Worm (Caenorhabditis elegans): ENCODE measurements around the gene R53.8.

DNA sequence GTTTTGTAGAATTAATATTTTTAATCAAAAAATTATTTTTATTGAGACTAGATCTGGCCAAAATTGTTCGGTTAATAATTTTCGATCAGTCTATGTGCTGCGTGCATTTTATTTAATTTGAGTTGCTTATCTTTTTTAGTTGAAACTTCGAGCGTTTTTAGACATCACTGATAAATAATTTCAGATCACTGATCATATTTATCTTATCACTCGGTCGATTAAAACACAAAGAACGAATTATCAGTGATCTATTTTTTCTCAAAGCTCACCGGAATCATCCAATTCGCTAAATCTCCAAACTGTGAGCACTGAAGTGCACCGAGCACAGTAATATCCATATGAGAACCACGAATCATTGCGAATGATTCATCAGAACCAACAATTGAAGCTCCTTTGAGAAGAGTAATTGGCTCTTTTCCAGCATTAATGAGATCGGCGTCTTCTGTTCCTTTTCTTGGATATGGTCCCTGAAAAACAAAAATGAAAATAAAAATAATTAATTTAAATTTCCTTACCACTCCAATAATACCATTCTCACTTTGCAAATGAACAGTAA lies 41.4 kb upstream of the R53.8 start:
- TF ChIP-seq fos-1 (tag; optimal IDR thresholded peaks at IDR 0.05) = no peak
- TF ChIP-seq egl-27 (tag; optimal IDR thresholded peaks at IDR 0.05) = no peak
- TF ChIP-seq nhr-76 (tag; optimal IDR thresholded peaks at IDR 0.05) = no peak
- no peak for TF ChIP-seq lin-39 (tag; optimal IDR thresholded peaks at IDR 0.05)
- no peak for TF ChIP-seq lsy-2 (tag; optimal IDR thresholded peaks at IDR 0.05)
- no peak for TF ChIP-seq dpl-1 (GFP tag; optimal IDR thresholded peaks at IDR 0.05)
- TF ChIP-seq nhr-28 (tag; optimal IDR thresholded peaks at IDR 0.05) = peak; percentile 1
- no peak for TF ChIP-seq sdz-12 (GFP tag; optimal IDR thresholded peaks at IDR 0.05)
- no peak for TF ChIP-seq zag-1 (tag; optimal IDR thresholded peaks at IDR 0.05)
- no peak for TF ChIP-seq nhr-41 (GFP tag; IDR thresholded peaks at IDR 0.05)
- no peak for TF ChIP-seq ctbp-1 (GFP tag; IDR thresholded peaks at IDR 0.05)
- TF ChIP-seq ztf-11 (tag; optimal IDR thresholded peaks at IDR 0.05) = no peak

All from whole organism, L4 larva.